Worm (Caenorhabditis elegans): Measurements from ENCODE around the gene nhr-225.
"Not testable (repeated sequence)": the region's sequence is repeated elsewhere in the genome, so short reads cannot be mapped to it uniquely, and the experiment has no call there.

DNA sequence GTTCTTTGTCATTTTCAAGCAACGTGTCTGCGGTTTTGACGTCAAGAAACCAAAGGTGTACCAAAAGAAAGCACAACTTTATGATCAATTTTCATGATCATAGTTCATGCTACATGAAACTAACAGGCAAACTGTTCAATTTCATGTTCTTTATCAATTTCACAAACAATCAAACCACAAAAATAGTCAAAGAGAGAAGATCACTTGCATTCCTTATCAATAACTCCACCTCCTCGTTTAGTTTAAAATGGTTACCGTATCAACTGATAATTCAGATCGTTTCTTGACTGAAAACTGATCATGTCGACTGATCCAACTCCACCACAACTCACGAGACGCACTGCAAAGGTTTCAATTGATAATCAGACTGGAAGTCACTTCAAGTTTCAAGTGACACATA is 39.9 kb upstream of the nhr-225 start, which contains the start of gene pud-1.1:
- not testable (repeated sequence) for TF ChIP-seq sox-2 (GFP tag; IDR thresholded peaks at IDR 0.05); madf-2 (tag; optimal IDR thresholded peaks at IDR 0.05)

All from whole organism, late embryonic.